Fruit fly (Drosophila melanogaster) whole organism, embryonic: ENCODE measurements around the gene CG13659.

ENCODE experiments used
- Abd-B ChIP-seq: fragments of 200-800 bp; sonication (Bioruptor generic); optimal IDR thresholded peaks from 2 replicates; lab custom pipeline; 2018; ENCODE audit warnings: missing biosample characterization, mild to moderate bottlenecking, missing genetic modification characterization, moderate library complexity
- Atf3 ChIP-seq: fragments of 200-800 bp; sonication (Bioruptor generic); optimal IDR thresholded peaks from 3 replicates; lab custom pipeline; 2016; ENCODE audit warnings: missing biosample characterization, missing genetic modification characterization
- B-H2 ChIP-seq: fragments of 200-800 bp; sonication (Bioruptor generic); optimal IDR thresholded peaks from 2 replicates; lab custom pipeline; 2018; ENCODE audit warnings: missing biosample characterization, mild to moderate bottlenecking, missing genetic modification characterization
- CG10274 ChIP-seq: fragments of 200-800 bp; sonication (Bioruptor generic); optimal IDR thresholded peaks from 3 replicates; lab custom pipeline; 2017; ENCODE audit warnings: missing biosample characterization, mild to moderate bottlenecking, missing genetic modification characterization
- CG10979 ChIP-seq: fragments of 200-800 bp; sonication (Bioruptor generic); optimal IDR thresholded peaks from 2 replicates; lab custom pipeline; 2018; ENCODE audit warnings: missing biosample characterization, mild to moderate bottlenecking, missing genetic modification characterization, moderate library complexity
- CG11456 ChIP-seq: fragments of 200-800 bp; sonication (Bioruptor generic); IDR thresholded peaks from 3 replicates; pipeline ENCODE4 v1.3.6; 2022; ENCODE audit warnings: missing biosample characterization, missing genetic modification characterization
- CG13123 ChIP-seq: fragments of 200-800 bp; sonication (Bioruptor generic); optimal IDR thresholded peaks from 2 replicates; lab custom pipeline; 2016; ENCODE audit warnings: missing biosample characterization, missing genetic modification characterization
- CG13624 ChIP-seq: fragments of 200-800 bp; sonication (Bioruptor generic); optimal IDR thresholded peaks from 2 replicates; lab custom pipeline; 2016; ENCODE audit warnings: missing biosample characterization, missing genetic modification characterization
- CG15073 ChIP-seq: fragments of 200-800 bp; sonication (Bioruptor generic); optimal IDR thresholded peaks from 2 replicates; lab custom pipeline; 2016; ENCODE audit warnings: missing biosample characterization, missing genetic modification characterization
- CG16863 ChIP-seq: fragments of 200-800 bp; sonication (Bioruptor generic); optimal IDR thresholded peaks from 3 replicates; lab custom pipeline; 2016; ENCODE audit warnings: missing biosample characterization, missing genetic modification characterization
- CG17568 ChIP-seq: fragments of 200-800 bp; sonication (Bioruptor generic); optimal IDR thresholded peaks from 2 replicates; lab custom pipeline; 2018; ENCODE audit warnings: missing biosample characterization, mild to moderate bottlenecking, missing genetic modification characterization, moderate library complexity
- CG18011 ChIP-seq: fragments of 200-800 bp; sonication (Bioruptor generic); optimal IDR thresholded peaks from 2 replicates; lab custom pipeline; 2017; ENCODE audit warnings: missing biosample characterization, missing genetic modification characterization, mild to moderate bottlenecking, moderate library complexity, missing genotype
- CG3163 ChIP-seq: fragments of 200-800 bp; sonication (Bioruptor generic); optimal IDR thresholded peaks from 3 replicates; lab custom pipeline; 2016; ENCODE audit warnings: missing biosample characterization, missing genetic modification characterization
- CG4282 ChIP-seq: fragments of 200-800 bp; sonication (Bioruptor generic); optimal IDR thresholded peaks from 2 replicates; lab custom pipeline; 2016; ENCODE audit warnings: missing biosample characterization, missing genetic modification characterization
- CG4404 ChIP-seq: fragments of 200-800 bp; sonication (Bioruptor generic); IDR thresholded peaks from 2 replicates; pipeline ENCODE4 v1.3.6; 2022; ENCODE audit warnings: missing biosample characterization, missing genetic modification characterization
- CG6654 ChIP-seq: fragments of 200-800 bp; sonication (Bioruptor generic); optimal IDR thresholded peaks from 2 replicates; lab custom pipeline; 2017; ENCODE audit warnings: missing biosample characterization, mild to moderate bottlenecking, missing genetic modification characterization
- CG6689 ChIP-seq: fragments of 200-800 bp; sonication (Bioruptor generic); IDR thresholded peaks from 2 replicates; pipeline ENCODE4 v1.3.6; 2022; ENCODE audit warnings: missing biosample characterization, missing genetic modification characterization
- CG7556 ChIP-seq: fragments of 200-800 bp; sonication (Bioruptor generic); optimal IDR thresholded peaks from 2 replicates; lab custom pipeline; 2017; ENCODE audit warnings: missing biosample characterization, mild to moderate bottlenecking, missing genetic modification characterization
- CG7786 ChIP-seq: fragments of 200-800 bp; sonication (Bioruptor generic); optimal IDR thresholded peaks from 2 replicates; lab custom pipeline; 2016; ENCODE audit warnings: missing biosample characterization, missing genetic modification characterization
- CG9609 ChIP-seq: fragments of 200-800 bp; sonication (Bioruptor generic); optimal IDR thresholded peaks from 3 replicates; lab custom pipeline; 2016; ENCODE audit warnings: missing biosample characterization, missing genetic modification characterization
- CG9817 ChIP-seq: fragments of 200-800 bp; sonication (Bioruptor generic); optimal IDR thresholded peaks from 2 replicates; lab custom pipeline; 2018; ENCODE audit warnings: missing biosample characterization, mild to moderate bottlenecking, missing genetic modification characterization, moderate library complexity
- Camta ChIP-seq: fragments of 200-800 bp; sonication (Bioruptor generic); optimal IDR thresholded peaks from 2 replicates; lab custom pipeline; 2016; ENCODE audit warnings: missing biosample characterization, missing genetic modification characterization
- HLH3B ChIP-seq: fragments of 200-800 bp; sonication (Bioruptor generic); IDR thresholded peaks from 2 replicates; pipeline ENCODE4 v1.3.6; 2022; ENCODE audit warnings: missing biosample characterization, missing genetic modification characterization
- Hmx ChIP-seq: fragments of 200-800 bp; sonication (Bioruptor generic); optimal IDR thresholded peaks from 2 replicates; lab custom pipeline; 2016; ENCODE audit warnings: missing biosample characterization, missing genetic modification characterization
- Hsf ChIP-seq: fragments of 200-800 bp; sonication (Bioruptor generic); optimal IDR thresholded peaks from 3 replicates; lab custom pipeline; 2016; ENCODE audit warnings: missing biosample characterization, missing genetic modification characterization
- Sin3A ChIP-seq: fragments of >200 bp; optimal IDR thresholded peaks from 2 replicates; lab custom pipeline; 2018
- Tbp ChIP-seq: fragments of >200 bp; optimal IDR thresholded peaks from 2 replicates; lab custom pipeline; 2018; ENCODE audit warnings: missing biosample characterization, missing genetic modification characterization
- Usf ChIP-seq: fragments of 200-800 bp; sonication (Bioruptor generic); optimal IDR thresholded peaks from 2 replicates; lab custom pipeline; 2017; ENCODE audit warnings: missing genotype, missing biosample characterization, missing genetic modification characterization
- bbx ChIP-seq: fragments of 200-800 bp; sonication (Bioruptor generic); IDR thresholded peaks from 2 replicates; pipeline ENCODE4 v1.3.6; 2022; ENCODE audit warnings: missing biosample characterization, missing genetic modification characterization; ENCODE audit not compliant: partially characterized antibody
- chm ChIP-seq: fragments of 200-800 bp; sonication (Bioruptor generic); IDR thresholded peaks from 2 replicates; pipeline ENCODE4 v1.3.6; 2022; ENCODE audit warnings: missing biosample characterization, missing genetic modification characterization
- corto ChIP-seq: fragments of 200-800 bp; sonication (Bioruptor generic); optimal IDR thresholded peaks from 2 replicates; lab custom pipeline; 2016; ENCODE audit warnings: missing biosample characterization, mild to moderate bottlenecking, missing genetic modification characterization, moderate library complexity
- da ChIP-seq: fragments of 200-800 bp; sonication (Bioruptor generic); optimal IDR thresholded peaks from 2 replicates; lab custom pipeline; 2016; ENCODE audit warnings: missing biosample characterization, missing genetic modification characterization
- fd3F ChIP-seq: fragments of 200-800 bp; sonication (Bioruptor generic); optimal IDR thresholded peaks from 2 replicates; lab custom pipeline; 2018; ENCODE audit warnings: missing biosample characterization, mild to moderate bottlenecking, missing genetic modification characterization, moderate library complexity
- inv ChIP-seq: fragments of 200-800 bp; sonication (Bioruptor generic); IDR thresholded peaks from 2 replicates; pipeline ENCODE4 v1.3.6; 2022; ENCODE audit warnings: missing biosample characterization, missing genetic modification characterization; ENCODE audit not compliant: partially characterized antibody
- jigr1 ChIP-seq: fragments of 200-800 bp; sonication (Bioruptor generic); IDR thresholded peaks from 3 replicates; pipeline ENCODE4 v1.3.6; 2022; ENCODE audit warnings: missing biosample characterization, missing genetic modification characterization
- ken ChIP-seq: fragments of 200-800 bp; sonication (Bioruptor generic); IDR thresholded peaks from 3 replicates; pipeline ENCODE4 v1.3.6; 2022; ENCODE audit warnings: missing biosample characterization, missing genetic modification characterization
- nerfin-1 ChIP-seq: fragments of 200-800 bp; sonication (Bioruptor generic); optimal IDR thresholded peaks from 3 replicates; lab custom pipeline; 2019; ENCODE audit warnings: missing biosample characterization, mild to moderate bottlenecking, missing genetic modification characterization, moderate library complexity
- nerfin-2 ChIP-seq: fragments of 200-800 bp; sonication (Bioruptor generic); IDR thresholded peaks from 2 replicates; pipeline ENCODE4 v1.3.6; 2022; ENCODE audit warnings: missing biosample characterization, missing genetic modification characterization; ENCODE audit not compliant: partially characterized antibody
- oc ChIP-seq: fragments of 200-800 bp; sonication (Bioruptor generic); optimal IDR thresholded peaks from 2 replicates; lab custom pipeline; 2018; ENCODE audit warnings: missing biosample characterization, mild to moderate bottlenecking, missing genetic modification characterization, moderate library complexity
- onecut ChIP-seq: fragments of 200-800 bp; sonication (Bioruptor generic); IDR thresholded peaks from 2 replicates; pipeline ENCODE4 v1.3.6; 2022; ENCODE audit warnings: missing biosample characterization, missing genetic modification characterization
- prd ChIP-seq, 3 experiments: fragments of >200 bp in 2 of 3; fragments of 200-800 bp in 1 of 3; sonication (Bioruptor generic) in 1 of 3; optimal IDR thresholded peaks in 2 of 3; IDR thresholded peaks in 1 of 3; 2 replicates in 2 of 3; 3 replicates in 1 of 3; pipeline versions ENCODE4 v1.3.6 to Lab custom; 2017 to 2022; ENCODE audit warnings: missing biosample characterization in 1 of 3, missing genetic modification characterization in 1 of 3
- psq ChIP-seq: fragments of 200-800 bp; sonication (Bioruptor generic); optimal IDR thresholded peaks from 2 replicates; lab custom pipeline; 2017; ENCODE audit warnings: missing biosample characterization, missing genetic modification characterization
- schlank ChIP-seq: fragments of 200-800 bp; sonication (Bioruptor generic); optimal IDR thresholded peaks from 2 replicates; lab custom pipeline; 2018; ENCODE audit warnings: missing biosample characterization, mild to moderate bottlenecking, missing genetic modification characterization
- sim ChIP-seq: fragments of 200-800 bp; sonication (Bioruptor generic); IDR thresholded peaks from 2 replicates; pipeline ENCODE4 v1.3.6; 2022; ENCODE audit warnings: missing biosample characterization, missing genetic modification characterization
- sr ChIP-seq: fragments of 200-800 bp; sonication (Bioruptor generic); IDR thresholded peaks from 3 replicates; pipeline ENCODE4 v1.3.6; 2022; ENCODE audit warnings: missing biosample characterization, missing genetic modification characterization
- tap ChIP-seq: fragments of 200-800 bp; optimal IDR thresholded peaks from 3 replicates; lab custom pipeline; 2019; ENCODE audit warnings: missing biosample characterization, mild to moderate bottlenecking, missing genetic modification characterization, moderate library complexity
- tx ChIP-seq: fragments of 200-800 bp; sonication (Bioruptor generic); optimal IDR thresholded peaks from 2 replicates; lab custom pipeline; 2016; ENCODE audit warnings: missing biosample characterization, missing genetic modification characterization
- wor ChIP-seq: fragments of 200-800 bp; sonication (Bioruptor generic); IDR thresholded peaks from 2 replicates; pipeline ENCODE4 v1.3.6; 2022; ENCODE audit warnings: missing biosample characterization, missing genetic modification characterization
- yki ChIP-seq: fragments of >200 bp; optimal IDR thresholded peaks from 3 replicates; lab custom pipeline; 2018
- zf30C ChIP-seq: fragments of 200-800 bp; sonication (Bioruptor generic); optimal IDR thresholded peaks from 3 replicates; lab custom pipeline; 2018; ENCODE audit warnings: missing biosample characterization, mild to moderate bottlenecking, missing genetic modification characterization

CG13659 gene

DNA sequence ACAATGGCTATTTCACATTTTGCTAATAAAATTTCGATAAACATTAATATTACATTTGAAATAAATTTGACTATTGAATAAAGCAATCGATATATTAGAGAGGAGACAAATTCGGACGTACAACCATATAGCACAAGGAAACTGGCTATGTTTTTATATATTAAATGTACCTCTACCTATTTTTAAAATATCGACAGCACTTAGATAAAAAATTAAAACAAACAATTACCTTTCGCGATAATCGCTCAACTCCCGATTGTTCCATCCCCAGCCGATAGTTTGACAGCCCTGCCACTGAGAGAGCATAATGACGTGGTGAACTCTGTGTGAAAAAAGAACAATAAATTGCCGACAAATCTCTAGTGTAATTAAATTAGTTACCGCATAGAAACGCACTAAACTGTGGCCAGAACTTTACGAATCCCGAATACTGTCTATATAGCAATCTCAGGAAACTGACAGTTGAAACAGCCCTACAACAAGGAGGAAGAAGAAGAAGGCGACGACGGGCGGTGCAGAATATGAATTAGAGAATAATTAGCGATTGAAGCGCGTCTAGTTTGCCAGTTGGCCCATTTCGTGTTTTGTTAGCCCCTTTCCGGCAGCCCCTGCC is 42.0 kb upstream of the CG13659 start, which contains the start of gene CG11857 (continued):
- TF ChIP-seq chm (peak; percentile 98), Abd-B (peak; percentile 99), zf30C (GFP tag; lab: Kevin White, UChicago) (peak; percentile 27), sr (peak; percentile 87; the same call in 2 of the 3 replicates), tap (tag; lab: Kevin White, UChicago) (peak; percentile 95), yki (lab: Kevin White, UChicago) (no peak), CG7556 (GFP tag; lab: Kevin White, UChicago) (peak; percentile 96), CG4404 (peak; percentile 100), sim (peak; percentile 95), CG13123 (GFP tag; lab: Kevin White, UChicago) (peak; percentile 97), nerfin-1 (tag; lab: Kevin White, UChicago) (peak; percentile 95), CG15073 (GFP tag; lab: Kevin White, UChicago) (peak; percentile 80), CG16863 (GFP tag; lab: Kevin White, UChicago) (peak; percentile 96), Usf (GFP tag; lab: Kevin White, UChicago) (peak; percentile 96), Camta (GFP tag; lab: Kevin White, UChicago) (peak; percentile 98), fd3F (GFP tag; lab: Kevin White, UChicago) (peak; percentile 98), oc (tag; lab: Kevin White, UChicago) (peak; percentile 94), Sin3A (lab: Kevin White, UChicago) (peak; percentile 47), tx (GFP tag; lab: Kevin White, UChicago) (peak; percentile 96), da (GFP tag; lab: Kevin White, UChicago) (peak; percentile 95), CG13624 (peak; percentile 99), CG10979 (tag; lab: Kevin White, UChicago) (peak; percentile 95), Hmx (GFP tag; lab: Kevin White, UChicago) (peak; percentile 96), CG6689 (GFP tag; lab: Robert Waterston, UW) (peak; percentile 98), Tbp (no peak), inv (GFP tag; lab: Robert Waterston, UW) (peak; percentile 100), Hsf (GFP tag; lab: Kevin White, UChicago) (peak; percentile 99), ken (GFP tag; lab: Robert Waterston, UW) (peak; percentile 99), jigr1 (GFP tag; lab: Robert Waterston, UW) (peak; percentile 99), HLH3B (GFP tag; lab: Robert Waterston, UW) (peak; percentile 98), nerfin-2 (GFP tag; lab: Robert Waterston, UW) (peak; percentile 99), CG10274 (GFP tag; lab: Kevin White, UChicago) (peak; percentile 81), CG7786 (GFP tag; lab: Kevin White, UChicago) (peak; percentile 98), onecut (GFP tag; lab: Robert Waterston, UW) (peak; percentile 93), CG3163 (GFP tag; lab: Kevin White, UChicago) (peak; percentile 87), bbx (GFP tag; lab: Robert Waterston, UW) (peak; percentile 98), schlank (tag; lab: Kevin White, UChicago) (peak; percentile 96), prd (optimal IDR thresholded peaks at IDR 0.05; lab: Kevin White, UChicago) (no peak), prd (GFP tag; IDR thresholded peaks at IDR 0.05; lab: Robert Waterston, UW) (peak; percentile 100), psq (GFP tag; lab: Kevin White, UChicago) (peak; percentile 93), CG18011 (GFP tag; lab: Kevin White, UChicago) (peak; percentile 90), CG17568 (GFP tag; lab: Kevin White, UChicago) (no peak), corto (GFP tag; lab: Kevin White, UChicago) (peak; percentile 95), wor (peak; percentile 99), CG9609 (GFP tag; lab: Kevin White, UChicago) (peak; percentile 98), Atf3 (GFP tag; lab: Kevin White, UChicago) (peak; percentile 98), CG11456 (peak; percentile 99), CG6654 (peak; percentile 88), B-H2 (peak; percentile 98), CG4282 (peak; percentile 96), CG9817 (tag; lab: Kevin White, UChicago) (peak; percentile 99)
